Fruit fly (Drosophila melanogaster) S2 (cell line): ENCODE results near the gene CG7079.

Experiments used
- CG8478 ChIP-seq: fragments of >200 bp; optimal IDR thresholded peaks from 2 replicates; lab custom pipeline; 2018
- CTCF ChIP-seq, 2 experiments: fragments of >200 bp; optimal IDR thresholded peaks; 2 replicates each; lab custom pipeline; 2018

DNA sequence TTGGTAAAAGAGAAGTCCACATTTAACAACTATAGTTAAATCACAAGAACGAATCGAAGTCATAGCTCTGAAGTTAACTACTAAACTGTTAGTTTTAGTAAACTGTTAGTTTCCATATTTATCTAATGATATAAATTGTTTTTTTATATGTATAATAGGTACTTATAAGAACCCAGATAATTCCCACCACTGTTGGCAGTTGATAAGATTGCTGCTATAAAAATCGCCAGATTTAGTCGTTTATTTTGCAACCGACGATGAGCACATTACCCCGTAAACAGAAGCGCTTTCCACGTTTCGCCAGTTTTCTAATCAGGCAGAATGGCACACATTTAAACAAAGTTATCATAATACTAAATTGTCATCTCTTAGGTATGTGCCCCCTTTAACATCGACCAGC, 29.6 kb downstream of the CG7079 start:
- TF ChIP-seq CG8478 (lab: Kevin White, UChicago): no peak
- no peak for TF ChIP-seq CTCF (optimal IDR thresholded peaks at IDR 0.05; lab: Kevin White, UChicago)
